Worm (Caenorhabditis elegans) whole organism, L4/young adult: ENCODE results near the gene syg-1.

Source experiments
- W03F9.2 ChIP-seq: fragments of 150-350 bp; optimal IDR thresholded peaks from 2 replicates; lab custom pipeline; 2014; ENCODE audit warnings: missing biosample characterization, missing genetic modification characterization
- dao-5 ChIP-seq: sonication (generic microtip); optimal IDR thresholded peaks from 2 replicates; lab custom pipeline; 2016; ENCODE audit warnings: missing genotype, missing genetic modification characterization, moderate library complexity, missing compliant biosample characterization
- him-1 ChIP-seq: sonication (generic microtip); optimal IDR thresholded peaks from 2 replicates; lab custom pipeline; 2016; ENCODE audit warnings: missing genotype, missing genetic modification reagents, missing genetic modification characterization, missing compliant biosample characterization

DNA sequence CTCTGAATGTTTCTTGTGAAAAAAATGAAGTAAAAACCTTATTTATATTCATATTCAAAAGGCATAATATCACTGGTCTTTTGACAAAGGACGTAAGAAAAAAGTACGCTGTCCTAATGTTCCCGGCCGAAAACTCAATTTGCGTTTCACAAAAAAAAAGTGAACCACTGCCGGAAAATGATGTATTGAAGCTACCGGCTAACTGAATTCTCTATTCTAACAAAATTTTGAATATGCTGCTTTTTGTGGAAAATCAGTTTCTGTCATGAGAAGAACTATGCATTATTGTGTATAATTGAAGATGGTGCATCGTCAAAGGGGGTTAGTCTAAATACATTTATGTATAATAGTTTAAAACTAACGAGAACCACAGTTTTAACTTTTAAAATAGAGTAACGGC is 20.8 kb downstream of the syg-1 start:
- TF ChIP-seq him-1 (tag; lab: Kevin White, UChicago): no peak
- TF ChIP-seq W03F9.2 (tag; lab: Kevin White, UChicago): no peak
- TF ChIP-seq dao-5: no peak
